Fruit fly (Drosophila melanogaster) whole organism, embryonic: ENCODE data around the gene SP555.

ENCODE experiments used
- Abd-B ChIP-seq: fragments of 200-800 bp; sonication (Bioruptor generic); optimal IDR thresholded peaks from 2 replicates; lab custom pipeline; 2018; ENCODE audit warnings: missing biosample characterization, mild to moderate bottlenecking, missing genetic modification characterization, moderate library complexity
- B-H1 ChIP-seq: fragments of 200-800 bp; sonication (Bioruptor generic); IDR thresholded peaks from 3 replicates; pipeline ENCODE4 v1.3.6; 2022; ENCODE audit warnings: missing biosample characterization, missing genetic modification characterization
- Bgb ChIP-seq: fragments of 200-800 bp; sonication (Bioruptor generic); IDR thresholded peaks from 2 replicates; pipeline ENCODE4 v1.3.6; 2022; ENCODE audit warnings: missing biosample characterization, missing genetic modification characterization; ENCODE audit not compliant: partially characterized antibody
- CG10565 ChIP-seq: fragments of 200-800 bp; sonication (Bioruptor generic); optimal IDR thresholded peaks from 3 replicates; lab custom pipeline; 2016; ENCODE audit warnings: missing biosample characterization, mild to moderate bottlenecking, missing genetic modification characterization
- CG12219 ChIP-seq: fragments of 200-800 bp; sonication (Bioruptor generic); optimal IDR thresholded peaks from 3 replicates; lab custom pipeline; 2018; ENCODE audit warnings: missing biosample characterization, mild to moderate bottlenecking, missing genetic modification characterization
- CG13894 ChIP-seq: fragments of 200-800 bp; sonication (Bioruptor generic); optimal IDR thresholded peaks from 3 replicates; lab custom pipeline; 2018; ENCODE audit warnings: missing biosample characterization, mild to moderate bottlenecking, missing genetic modification characterization, moderate library complexity
- CG1603 ChIP-seq: fragments of 200-800 bp; sonication (Bioruptor generic); optimal IDR thresholded peaks from 2 replicates; lab custom pipeline; 2019; ENCODE audit warnings: missing biosample characterization, mild to moderate bottlenecking, missing genetic modification characterization, moderate library complexity
- CG16815 ChIP-seq: fragments of 200-800 bp; sonication (Bioruptor generic); optimal IDR thresholded peaks from 3 replicates; lab custom pipeline; 2017; ENCODE audit warnings: missing biosample characterization, mild to moderate bottlenecking, missing genetic modification characterization
- CG17829 ChIP-seq: fragments of 200-800 bp; optimal IDR thresholded peaks from 2 replicates; lab custom pipeline; 2019; ENCODE audit warnings: missing biosample characterization, mild to moderate bottlenecking, missing genetic modification characterization, moderate library complexity
- CG18599 ChIP-seq: fragments of 200-800 bp; sonication (Bioruptor generic); optimal IDR thresholded peaks from 3 replicates; lab custom pipeline; 2017; ENCODE audit warnings: missing biosample characterization, missing genetic modification characterization, mild to moderate bottlenecking, moderate library complexity, missing genetic modification reagents
- CG31388 ChIP-seq: fragments of 200-800 bp; sonication (Bioruptor generic); optimal IDR thresholded peaks from 2 replicates; lab custom pipeline; 2016; ENCODE audit warnings: missing biosample characterization, missing genetic modification characterization
- CG32767 ChIP-seq: fragments of 200-800 bp; sonication (Bioruptor generic); IDR thresholded peaks from 2 replicates; pipeline ENCODE4 v1.3.6; 2022; ENCODE audit warnings: missing biosample characterization, missing genetic modification characterization
- CG32772 ChIP-seq: fragments of 200-800 bp; sonication (Bioruptor generic); IDR thresholded peaks from 2 replicates; pipeline ENCODE4 v1.3.6; 2022; ENCODE audit warnings: missing biosample characterization, missing genetic modification characterization
- CG3281 ChIP-seq: fragments of 200-800 bp; sonication (Bioruptor generic); optimal IDR thresholded peaks from 3 replicates; lab custom pipeline; 2017; ENCODE audit warnings: missing biosample characterization, mild to moderate bottlenecking, missing genetic modification characterization
- CG34376 ChIP-seq: fragments of 200-800 bp; sonication (Bioruptor generic); optimal IDR thresholded peaks from 2 replicates; lab custom pipeline; 2018; ENCODE audit warnings: missing biosample characterization, mild to moderate bottlenecking, missing genetic modification characterization
- CG3838 ChIP-seq: fragments of 200-800 bp; sonication (Bioruptor generic); optimal IDR thresholded peaks from 3 replicates; lab custom pipeline; 2016; ENCODE audit warnings: missing biosample characterization, missing genetic modification characterization
- CG4820 ChIP-seq: fragments of 200-800 bp; sonication (Bioruptor generic); optimal IDR thresholded peaks from 3 replicates; lab custom pipeline; 2016; ENCODE audit warnings: missing biosample characterization, missing genetic modification characterization
- CG6791 ChIP-seq: fragments of 200-800 bp; sonication (Bioruptor generic); IDR thresholded peaks from 3 replicates; pipeline ENCODE4 v1.3.6; 2022; ENCODE audit warnings: missing biosample characterization, missing genetic modification characterization; ENCODE audit not compliant: partially characterized antibody
- CG6854 ChIP-seq: fragments of 200-800 bp; sonication (Bioruptor generic); optimal IDR thresholded peaks from 3 replicates; lab custom pipeline; 2017; ENCODE audit warnings: missing biosample characterization, mild to moderate bottlenecking, missing genetic modification characterization
- CG7963 ChIP-seq: fragments of 200-800 bp; sonication (Bioruptor generic); IDR thresholded peaks from 3 replicates; pipeline ENCODE4 v1.3.6; 2022; ENCODE audit warnings: missing biosample characterization, missing genetic modification characterization; ENCODE audit not compliant: partially characterized antibody
- CG8290 ChIP-seq, 3 experiments: fragments of 200-800 bp; sonication (Bioruptor generic); optimal IDR thresholded peaks; 2 replicates each; lab custom pipeline; 2016 to 2019; ENCODE audit warnings: missing biosample characterization in 3 of 3, missing genetic modification characterization in 3 of 3, mild to moderate bottlenecking in 2 of 3, moderate library complexity in 1 of 3
- Deaf1 ChIP-seq: fragments of 200-800 bp; optimal IDR thresholded peaks from 3 replicates; lab custom pipeline; 2019; ENCODE audit warnings: missing biosample characterization, mild to moderate bottlenecking, missing genetic modification characterization, moderate library complexity
- Dfd ChIP-seq, 2 experiments: fragments of >200 bp; optimal IDR thresholded peaks; 2 replicates each; lab custom pipeline; 2017; ENCODE audit warnings: missing biosample characterization in 2 of 2, missing genetic modification characterization in 2 of 2
- Fer1 ChIP-seq: fragments of 200-800 bp; sonication (Bioruptor generic); optimal IDR thresholded peaks from 2 replicates; lab custom pipeline; 2017; ENCODE audit warnings: missing biosample characterization, mild to moderate bottlenecking, missing genetic modification characterization
- HLH3B ChIP-seq: fragments of 200-800 bp; sonication (Bioruptor generic); IDR thresholded peaks from 2 replicates; pipeline ENCODE4 v1.3.6; 2022; ENCODE audit warnings: missing biosample characterization, missing genetic modification characterization
- HLHmδ ChIP-seq: fragments of 200-800 bp; sonication (Bioruptor generic); optimal IDR thresholded peaks from 2 replicates; lab custom pipeline; 2018; ENCODE audit warnings: missing biosample characterization, mild to moderate bottlenecking, missing genetic modification characterization, moderate library complexity
- Hand ChIP-seq: fragments of 200-800 bp; sonication (Bioruptor generic); optimal IDR thresholded peaks from 2 replicates; lab custom pipeline; 2017; ENCODE audit warnings: mild to moderate bottlenecking, missing biosample characterization, missing genetic modification reagents, missing genetic modification characterization
- MBD-R2 ChIP-seq: fragments of 200-800 bp; sonication (Bioruptor generic); IDR thresholded peaks from 2 replicates; pipeline ENCODE4 v1.3.6; 2022; ENCODE audit warnings: missing biosample characterization, missing genetic modification characterization
- Med ChIP-seq: fragments of 200-800 bp; sonication (Bioruptor generic); peaks from one replicate; lab custom pipeline; 2016; ENCODE audit warnings: missing biosample characterization, missing genetic modification characterization, mild to moderate bottlenecking, inconsistent platforms, moderate library complexity
- Mes4 ChIP-seq: fragments of 200-800 bp; sonication (Bioruptor generic); optimal IDR thresholded peaks from 2 replicates; lab custom pipeline; 2016; ENCODE audit warnings: missing biosample characterization, missing genetic modification characterization
- NK7.1 ChIP-seq: fragments of 200-800 bp; sonication (Bioruptor generic); optimal IDR thresholded peaks from 3 replicates; lab custom pipeline; 2016; ENCODE audit warnings: missing biosample characterization, missing genetic modification characterization
- Nf-YA ChIP-seq: fragments of 200-800 bp; sonication (Bioruptor generic); IDR thresholded peaks from 2 replicates; pipeline ENCODE4 v1.3.6; 2022; ENCODE audit warnings: missing biosample characterization, missing genetic modification characterization
- Nf-YB ChIP-seq: fragments of 200-800 bp; sonication (Bioruptor generic); optimal IDR thresholded peaks from 3 replicates; lab custom pipeline; 2019; ENCODE audit warnings: missing biosample characterization, mild to moderate bottlenecking, missing genetic modification characterization, moderate library complexity
- Nf-YC ChIP-seq: fragments of 200-800 bp; optimal IDR thresholded peaks from 3 replicates; lab custom pipeline; 2019; ENCODE audit warnings: missing biosample characterization, mild to moderate bottlenecking, missing genetic modification characterization, moderate library complexity
- Opbp ChIP-seq: fragments of 200-800 bp; sonication (Bioruptor generic); IDR thresholded peaks from 3 replicates; pipeline ENCODE4 v1.3.6; 2022; ENCODE audit warnings: missing biosample characterization, missing genetic modification characterization; ENCODE audit not compliant: partially characterized antibody
- Trl ChIP-seq, 3 experiments: fragments of >200 bp in 2 of 3; fragments of 200-800 bp in 1 of 3; sonication (Bioruptor generic) in 1 of 3; optimal IDR thresholded peaks; 2 replicates in 1 of 3; 3 replicates in 2 of 3; lab custom pipeline; 2016 to 2017; ENCODE audit warnings: missing biosample characterization in 1 of 3, missing genetic modification characterization in 1 of 3
- chm ChIP-seq: fragments of 200-800 bp; sonication (Bioruptor generic); IDR thresholded peaks from 2 replicates; pipeline ENCODE4 v1.3.6; 2022; ENCODE audit warnings: missing biosample characterization, missing genetic modification characterization
- ci ChIP-seq: fragments of 200-800 bp; sonication (Bioruptor generic); IDR thresholded peaks from 3 replicates; pipeline ENCODE4 v1.3.6; 2022; ENCODE audit warnings: missing biosample characterization, missing genetic modification characterization
- gt ChIP-seq: fragments of 200-800 bp; sonication (Bioruptor generic); IDR thresholded peaks from 2 replicates; pipeline ENCODE4 v1.3.6; 2022; ENCODE audit warnings: missing biosample characterization, missing genetic modification characterization
- ken ChIP-seq: fragments of 200-800 bp; sonication (Bioruptor generic); IDR thresholded peaks from 3 replicates; pipeline ENCODE4 v1.3.6; 2022; ENCODE audit warnings: missing biosample characterization, missing genetic modification characterization
- nerfin-1 ChIP-seq: fragments of 200-800 bp; sonication (Bioruptor generic); optimal IDR thresholded peaks from 3 replicates; lab custom pipeline; 2019; ENCODE audit warnings: missing biosample characterization, mild to moderate bottlenecking, missing genetic modification characterization, moderate library complexity
- pros ChIP-seq: fragments of 200-800 bp; sonication (Bioruptor generic); optimal IDR thresholded peaks from 3 replicates; lab custom pipeline; 2019; ENCODE audit warnings: missing biosample characterization, mild to moderate bottlenecking, missing genetic modification characterization, moderate library complexity
- pzg ChIP-seq: fragments of 200-800 bp; sonication (Bioruptor generic); optimal IDR thresholded peaks from 3 replicates; lab custom pipeline; 2018; ENCODE audit warnings: missing biosample characterization, mild to moderate bottlenecking, missing genetic modification characterization, moderate library complexity
- salm ChIP-seq: fragments of 200-800 bp; sonication (Bioruptor generic); optimal IDR thresholded peaks from 2 replicates; lab custom pipeline; 2018; ENCODE audit warnings: missing biosample characterization, mild to moderate bottlenecking, missing genetic modification characterization
- sd ChIP-seq: fragments of 200-800 bp; sonication (Bioruptor generic); optimal IDR thresholded peaks from 3 replicates; lab custom pipeline; 2018; ENCODE audit warnings: missing biosample characterization, mild to moderate bottlenecking, missing genetic modification characterization, moderate library complexity
- sens ChIP-seq: fragments of 200-800 bp; sonication (Bioruptor generic); peaks from one replicate; lab custom pipeline; 2016; ENCODE audit warnings: missing biosample characterization, missing genetic modification characterization
- seq ChIP-seq: fragments of 200-800 bp; sonication (Bioruptor generic); IDR thresholded peaks from 2 replicates; pipeline ENCODE4 v1.3.6; 2022; ENCODE audit warnings: missing biosample characterization, missing genetic modification characterization
- sob ChIP-seq: fragments of 200-800 bp; sonication (Bioruptor generic); IDR thresholded peaks from 2 replicates; pipeline ENCODE4 v1.3.6; 2022; ENCODE audit warnings: missing biosample characterization, missing genetic modification characterization
- sqz ChIP-seq: fragments of 200-800 bp; sonication (Bioruptor generic); optimal IDR thresholded peaks from 3 replicates; lab custom pipeline; 2018; ENCODE audit warnings: missing biosample characterization, mild to moderate bottlenecking, missing genetic modification characterization
- vvl ChIP-seq: fragments of 200-800 bp; sonication (Bioruptor generic); IDR thresholded peaks from 2 replicates; pipeline ENCODE4 v1.3.6; 2022; ENCODE audit warnings: missing biosample characterization, missing genetic modification characterization

SP555 gene

dm6 chr2L:5037402-5037860, at the start of gene SP555, which contains the start of gene CG14042:
Gene SP555 (plus strand): TSS chr2L:5037709.
Gene CG14042 (plus strand): TSS chr2L:5037709.
- TF ChIP-seq pros (peak; percentile 96), Hand (GFP tag; lab: Kevin White, UChicago) (peak; percentile 19), sqz (GFP tag; lab: Kevin White, UChicago) (peak; percentile 63), CG7963 (GFP tag; lab: Robert Waterston, UW) (no peak), sens (GFP tag; lab: Kevin White, UChicago) (peak; percentile 20), chm (no peak), gt (GFP tag; lab: Robert Waterston, UW) (no peak), Nf-YC (peak; percentile 86), CG18599 (peak; percentile 12), salm (no peak), CG10565 (GFP tag; lab: Kevin White, UChicago) (no peak), CG6854 (GFP tag; lab: Kevin White, UChicago) (peak; percentile 14), seq (peak; percentile 93), CG3281 (no peak), vvl (peak; percentile 76), ci (GFP tag; lab: Robert Waterston, UW) (0 out of 3 replicates have a peak, but pooled peaks have one; percentile 16), sob (GFP tag; lab: Robert Waterston, UW) (no peak), CG17829 (tag; lab: Kevin White, UChicago) (no peak), Abd-B (no peak), Bgb (peak; percentile 16; the same call in 1 of the 2 replicates), Fer1 (GFP tag; lab: Kevin White, UChicago) (peak; percentile 9), ken (GFP tag; lab: Robert Waterston, UW) (no peak), CG8290 (GFP tag; optimal IDR thresholded peaks at IDR 0.05; lab: Kevin White, UChicago) (no peak), CG8290 (tag; optimal IDR thresholded peaks at IDR 0.05; lab: Kevin White, UChicago) (peak in 1 of 2 experiments; percentile 26), nerfin-1 (tag; lab: Kevin White, UChicago) (peak; percentile 71), Opbp (GFP tag; lab: Robert Waterston, UW) (no peak), CG32767 (no peak), HLH3B (GFP tag; lab: Robert Waterston, UW) (no peak), CG4820 (GFP tag; lab: Kevin White, UChicago) (no peak), Deaf1 (tag; lab: Kevin White, UChicago) (peak; percentile 56), Nf-YB (GFP tag; lab: Kevin White, UChicago) (peak; percentile 52), Nf-YA (GFP tag; lab: Robert Waterston, UW) (no peak), sd (tag; lab: Kevin White, UChicago) (peak; percentile 27), CG31388 (GFP tag; lab: Kevin White, UChicago) (no peak), Dfd (GFP tag; optimal IDR thresholded peaks at IDR 0.05; lab: Kevin White, UChicago) (no peak), Med (GFP tag; lab: Kevin White, UChicago) (peak; percentile 7), Trl (optimal IDR thresholded peaks at IDR 0.05; lab: Kevin White, UChicago) (peak; percentile 28 to 35), Trl (GFP tag; optimal IDR thresholded peaks at IDR 0.05; lab: Kevin White, UChicago) (no peak), pzg (GFP tag; lab: Kevin White, UChicago) (peak; percentile 20), CG32772 (GFP tag; lab: Robert Waterston, UW) (no peak), CG13894 (peak; percentile 66), Mes4 (GFP tag; lab: Kevin White, UChicago) (no peak), CG6791 (GFP tag; lab: Robert Waterston, UW) (0 out of 3 replicates have a peak, but pooled peaks have one; percentile 41), CG34376 (GFP tag; lab: Kevin White, UChicago) (peak; percentile 30), CG12219 (no peak), CG3838 (GFP tag; lab: Kevin White, UChicago) (no peak), B-H1 (GFP tag; lab: Robert Waterston, UW) (no peak), MBD-R2 (0 out of 2 replicates have a peak, but pooled peaks have one; percentile 12), CG1603 (tag; lab: Kevin White, UChicago) (no peak), HLHmδ (GFP tag; lab: Kevin White, UChicago) (no peak), CG16815 (GFP tag; lab: Kevin White, UChicago) (no peak), NK7.1 (no peak)
